Fruit fly (Drosophila melanogaster) whole organism, embryonic: ENCODE results near the gene CG4596.

Experiments used
- Atf6 ChIP-seq: fragments of 200-800 bp; sonication (Bioruptor generic); IDR thresholded peaks from 2 replicates; pipeline ENCODE4 v1.3.6; 2022; ENCODE audit warnings: missing biosample characterization, missing genetic modification characterization
- BEAF-32 ChIP-seq: fragments of 200-800 bp; sonication (Bioruptor generic); optimal IDR thresholded peaks from 3 replicates; lab custom pipeline; 2017; ENCODE audit warnings: missing biosample characterization, missing genetic modification characterization, mild to moderate bottlenecking, moderate library complexity, missing genetic modification reagents
- CG10267 ChIP-seq: fragments of 200-800 bp; sonication (Bioruptor generic); optimal IDR thresholded peaks from 2 replicates; lab custom pipeline; 2018; ENCODE audit warnings: missing biosample characterization, mild to moderate bottlenecking, missing genetic modification characterization, moderate library complexity
- CG10462 ChIP-seq: fragments of 200-800 bp; sonication (Bioruptor generic); optimal IDR thresholded peaks from 2 replicates; lab custom pipeline; 2016; ENCODE audit warnings: missing biosample characterization, missing genetic modification characterization
- CG10543 ChIP-seq: fragments of 200-800 bp; sonication (Bioruptor generic); optimal IDR thresholded peaks from 3 replicates; lab custom pipeline; 2017; ENCODE audit warnings: missing biosample characterization, mild to moderate bottlenecking, missing genetic modification characterization, moderate library complexity
- CG11398 ChIP-seq: fragments of 200-800 bp; sonication (Bioruptor generic); optimal IDR thresholded peaks from 2 replicates; lab custom pipeline; 2016; ENCODE audit warnings: missing biosample characterization, missing genetic modification characterization
- CG13287 ChIP-seq: fragments of 200-800 bp; sonication (Bioruptor generic); IDR thresholded peaks from 2 replicates; pipeline ENCODE4 v1.3.6; 2022; ENCODE audit warnings: missing biosample characterization, missing genetic modification characterization; ENCODE audit not compliant: partially characterized antibody
- CG14441 ChIP-seq: fragments of 200-800 bp; sonication (Bioruptor generic); IDR thresholded peaks from 2 replicates; pipeline ENCODE4 v1.3.6; 2022; ENCODE audit warnings: missing biosample characterization, missing genetic modification characterization
- CG15269 ChIP-seq: fragments of 200-800 bp; sonication (Bioruptor generic); optimal IDR thresholded peaks from 2 replicates; lab custom pipeline; 2018; ENCODE audit warnings: missing biosample characterization, mild to moderate bottlenecking, missing genetic modification characterization, moderate library complexity
- CG17186 ChIP-seq: fragments of 200-800 bp; sonication (Bioruptor generic); optimal IDR thresholded peaks from 3 replicates; lab custom pipeline; 2017; ENCODE audit warnings: missing biosample characterization, missing genetic modification reagents, missing genetic modification characterization
- CG17361 ChIP-seq: fragments of 200-800 bp; sonication (Bioruptor generic); IDR thresholded peaks from 3 replicates; pipeline ENCODE4 v1.3.6; 2022; ENCODE audit warnings: missing biosample characterization, missing genetic modification characterization
- CG18011 ChIP-seq: fragments of 200-800 bp; sonication (Bioruptor generic); optimal IDR thresholded peaks from 2 replicates; lab custom pipeline; 2017; ENCODE audit warnings: missing biosample characterization, missing genetic modification characterization, mild to moderate bottlenecking, moderate library complexity, missing genotype
- CG2712 ChIP-seq: fragments of 200-800 bp; optimal IDR thresholded peaks from 3 replicates; lab custom pipeline; 2019; ENCODE audit warnings: missing biosample characterization, mild to moderate bottlenecking, missing genetic modification characterization, moderate library complexity
- CG3065 ChIP-seq: fragments of 200-800 bp; sonication (Bioruptor generic); optimal IDR thresholded peaks from 2 replicates; lab custom pipeline; 2016; ENCODE audit warnings: missing biosample characterization, missing genetic modification characterization
- CG31224 ChIP-seq: fragments of 200-800 bp; sonication (Bioruptor generic); IDR thresholded peaks from 2 replicates; pipeline ENCODE4 v1.3.6; 2022; ENCODE audit warnings: missing biosample characterization, missing genetic modification characterization
- CG33213 ChIP-seq: fragments of 200-800 bp; sonication (Bioruptor generic); optimal IDR thresholded peaks from 3 replicates; lab custom pipeline; 2016; ENCODE audit warnings: missing biosample characterization, missing genetic modification characterization
- CG3407 ChIP-seq: fragments of 200-800 bp; sonication (Bioruptor generic); optimal IDR thresholded peaks from 2 replicates; lab custom pipeline; 2018; ENCODE audit warnings: missing biosample characterization, mild to moderate bottlenecking, missing genetic modification characterization
- CG34376 ChIP-seq: fragments of 200-800 bp; sonication (Bioruptor generic); optimal IDR thresholded peaks from 2 replicates; lab custom pipeline; 2018; ENCODE audit warnings: missing biosample characterization, mild to moderate bottlenecking, missing genetic modification characterization
- CG34422 ChIP-seq: fragments of 200-800 bp; sonication (Bioruptor generic); IDR thresholded peaks from 3 replicates; pipeline ENCODE4 v1.3.6; 2022; ENCODE audit warnings: missing biosample characterization, missing genetic modification characterization
- CG4360 ChIP-seq: fragments of 200-800 bp; sonication (Bioruptor generic); IDR thresholded peaks from 2 replicates; pipeline ENCODE4 v1.3.6; 2022; ENCODE audit warnings: missing biosample characterization, missing genetic modification characterization
- CG4424 ChIP-seq: fragments of 200-800 bp; sonication (Bioruptor generic); optimal IDR thresholded peaks from 3 replicates; lab custom pipeline; 2016; ENCODE audit warnings: missing biosample characterization, missing genetic modification characterization
- CG7271 ChIP-seq: fragments of 200-800 bp; sonication (Bioruptor generic); optimal IDR thresholded peaks from 2 replicates; lab custom pipeline; 2018; ENCODE audit warnings: missing biosample characterization, mild to moderate bottlenecking, missing genetic modification characterization, moderate library complexity
- CHES-1-like ChIP-seq: fragments of 200-800 bp; sonication (Bioruptor generic); optimal IDR thresholded peaks from 2 replicates; lab custom pipeline; 2016; ENCODE audit warnings: missing biosample characterization, missing genetic modification characterization
- Dad ChIP-seq: fragments of 200-800 bp; sonication (Bioruptor generic); optimal IDR thresholded peaks from 3 replicates; lab custom pipeline; 2016; ENCODE audit warnings: missing biosample characterization, missing genetic modification characterization
- Dref ChIP-seq: fragments of 200-800 bp; sonication (Bioruptor generic); IDR thresholded peaks from 2 replicates; pipeline ENCODE4 v1.3.6; 2022; ENCODE audit warnings: missing biosample characterization, missing genetic modification characterization
- Ets65A ChIP-seq: fragments of 200-800 bp; sonication (Bioruptor generic); peaks from one replicate; lab custom pipeline; 2016; ENCODE audit warnings: missing biosample characterization, missing genetic modification characterization
- Fer3 ChIP-seq: fragments of 200-800 bp; sonication (Bioruptor generic); optimal IDR thresholded peaks from 2 replicates; lab custom pipeline; 2018; ENCODE audit warnings: missing biosample characterization, mild to moderate bottlenecking, missing genetic modification characterization, moderate library complexity
- HmgZ ChIP-seq: fragments of 200-800 bp; sonication (Bioruptor generic); optimal IDR thresholded peaks from 2 replicates; lab custom pipeline; 2018; ENCODE audit warnings: missing biosample characterization, mild to moderate bottlenecking, missing genetic modification characterization
- Kr ChIP-seq: fragments of 200-800 bp; sonication (Bioruptor generic); optimal IDR thresholded peaks from 2 replicates; lab custom pipeline; 2017; ENCODE audit warnings: missing biosample characterization, mild to moderate bottlenecking, missing genetic modification characterization
- PHDP ChIP-seq: fragments of 200-800 bp; sonication (Bioruptor generic); optimal IDR thresholded peaks from 3 replicates; lab custom pipeline; 2018; ENCODE audit warnings: missing biosample characterization, mild to moderate bottlenecking, missing genetic modification characterization, moderate library complexity
- Pdp1 ChIP-seq, 2 experiments: fragments of 200-800 bp; sonication (Bioruptor generic); optimal IDR thresholded peaks; 3 replicates each; lab custom pipeline; 2016; ENCODE audit warnings: missing biosample characterization in 2 of 2, missing genetic modification characterization in 2 of 2, mild to moderate bottlenecking in 1 of 2, moderate library complexity in 1 of 2
- Poxn ChIP-seq: fragments of 200-800 bp; sonication (Bioruptor generic); IDR thresholded peaks from 2 replicates; pipeline ENCODE4 v1.3.6; 2022; ENCODE audit warnings: missing biosample characterization, missing genetic modification characterization
- Rx ChIP-seq: fragments of 200-800 bp; sonication (Bioruptor generic); IDR thresholded peaks from 2 replicates; pipeline ENCODE4 v1.3.6; 2022; ENCODE audit warnings: missing biosample characterization, missing genetic modification characterization
- chn ChIP-seq: fragments of 200-800 bp; sonication (Bioruptor generic); optimal IDR thresholded peaks from 2 replicates; lab custom pipeline; 2016; ENCODE audit warnings: missing biosample characterization, missing genetic modification characterization
- dan ChIP-seq: fragments of 200-800 bp; sonication (Bioruptor generic); IDR thresholded peaks from 2 replicates; pipeline ENCODE4 v1.3.6; 2022; ENCODE audit warnings: missing biosample characterization, missing genetic modification characterization
- dm ChIP-seq: fragments of 200-800 bp; sonication (Bioruptor generic); optimal IDR thresholded peaks from 3 replicates; lab custom pipeline; 2016; ENCODE audit warnings: missing biosample characterization, missing genetic modification characterization
- ems ChIP-seq: fragments of 200-800 bp; sonication (Bioruptor generic); optimal IDR thresholded peaks from 3 replicates; lab custom pipeline; 2016; ENCODE audit warnings: missing biosample characterization, missing genetic modification characterization
- eve ChIP-seq, 2 experiments: fragments of >200 bp; optimal IDR thresholded peaks; 2 replicates each; lab custom pipeline; 2017; ENCODE audit warnings: missing biosample characterization in 2 of 2, missing genetic modification characterization in 2 of 2
- fd64A ChIP-seq: fragments of 200-800 bp; sonication (Bioruptor generic); optimal IDR thresholded peaks from 3 replicates; lab custom pipeline; 2018; ENCODE audit warnings: missing biosample characterization, mild to moderate bottlenecking, missing genetic modification characterization
- gce ChIP-seq: fragments of 200-800 bp; sonication (Bioruptor generic); IDR thresholded peaks from 3 replicates; pipeline ENCODE4 v1.3.6; 2022; ENCODE audit warnings: missing biosample characterization, missing genetic modification characterization
- hbn ChIP-seq: fragments of 200-800 bp; sonication (Bioruptor generic); IDR thresholded peaks from 2 replicates; pipeline ENCODE4 v1.3.6; 2022; ENCODE audit warnings: missing biosample characterization, missing genetic modification characterization; ENCODE audit not compliant: partially characterized antibody
- lab ChIP-seq: fragments of 200-800 bp; sonication (Bioruptor generic); optimal IDR thresholded peaks from 3 replicates; lab custom pipeline; 2017; ENCODE audit warnings: missing biosample characterization, missing genetic modification characterization, mild to moderate bottlenecking, moderate library complexity, missing genetic modification reagents
- lilli ChIP-seq: fragments of 200-800 bp; sonication (Bioruptor generic); optimal IDR thresholded peaks from 3 replicates; lab custom pipeline; 2016; ENCODE audit warnings: missing biosample characterization, missing genetic modification characterization
- salm ChIP-seq: fragments of 200-800 bp; sonication (Bioruptor generic); optimal IDR thresholded peaks from 2 replicates; lab custom pipeline; 2018; ENCODE audit warnings: missing biosample characterization, mild to moderate bottlenecking, missing genetic modification characterization
- tio ChIP-seq: fragments of 200-800 bp; sonication (Bioruptor generic); optimal IDR thresholded peaks from 2 replicates; lab custom pipeline; 2017; ENCODE audit warnings: missing biosample characterization, missing genetic modification characterization, inconsistent platforms
- toy ChIP-seq: fragments of 200-800 bp; sonication (Bioruptor generic); IDR thresholded peaks from 2 replicates; pipeline ENCODE4 v1.3.6; 2022; ENCODE audit warnings: missing biosample characterization, missing genetic modification characterization
- ttk ChIP-seq: fragments of 200-800 bp; sonication (Bioruptor generic); IDR thresholded peaks from 2 replicates; pipeline ENCODE4 v2.1.2; 2022; ENCODE audit warnings: missing biosample characterization, missing genetic modification characterization
- unc-4 ChIP-seq: fragments of 200-800 bp; sonication (Bioruptor generic); IDR thresholded peaks from 2 replicates; pipeline ENCODE4 v1.3.6; 2022; ENCODE audit warnings: missing biosample characterization, missing genetic modification characterization; ENCODE audit not compliant: partially characterized antibody
- zen ChIP-seq: fragments of 200-800 bp; sonication (Bioruptor generic); optimal IDR thresholded peaks from 3 replicates; lab custom pipeline; 2018; ENCODE audit warnings: missing biosample characterization, mild to moderate bottlenecking, missing genetic modification characterization, moderate library complexity
- zen2 ChIP-seq: fragments of 200-800 bp; sonication (Bioruptor generic); IDR thresholded peaks from 3 replicates; pipeline ENCODE4 v1.3.6; 2022; ENCODE audit warnings: missing biosample characterization, missing genetic modification characterization; ENCODE audit not compliant: partially characterized antibody

CG4596 gene

dm6 chr3R:10884031-10884677 lies 11.3 kb downstream of the CG4596 start (continued):
- peak; percentile 31 to 48 for TF ChIP-seq Pdp1 (GFP tag; optimal IDR thresholded peaks at IDR 0.05; lab: Kevin White, UChicago)
- no peak for TF ChIP-seq unc-4 (GFP tag; lab: Robert Waterston, UW)
- TF ChIP-seq CG3065 (GFP tag; lab: Kevin White, UChicago) = no peak
- TF ChIP-seq fd64A (GFP tag; lab: Kevin White, UChicago) = no peak
- peak; percentile 9 for TF ChIP-seq CG3407 (GFP tag; lab: Kevin White, UChicago)
- no peak for TF ChIP-seq Kr (GFP tag; lab: Kevin White, UChicago)
- peak; percentile 23 for TF ChIP-seq Ets65A (GFP tag; lab: Kevin White, UChicago)
- peak; percentile 58 for TF ChIP-seq HmgZ (tag; lab: Kevin White, UChicago)
- TF ChIP-seq zen (tag; lab: Kevin White, UChicago) = peak; percentile 62
- TF ChIP-seq CG4424 (GFP tag; lab: Kevin White, UChicago) = peak; percentile 69
- TF ChIP-seq CHES-1-like (GFP tag; lab: Kevin White, UChicago) = no peak
- TF ChIP-seq CG33213 (GFP tag; lab: Kevin White, UChicago) = peak; percentile 22
- no peak for TF ChIP-seq CG7271 (tag; lab: Kevin White, UChicago)
- TF ChIP-seq Dad = no peak
- peak; percentile 74 for TF ChIP-seq ttk (GFP tag; lab: Robert Waterston, UW)
- TF ChIP-seq CG10462 (GFP tag; lab: Kevin White, UChicago) = no peak
- TF ChIP-seq lab = peak; percentile 93
- TF ChIP-seq PHDP (tag; lab: Kevin White, UChicago) = peak; percentile 76
- TF ChIP-seq CG10267 (tag; lab: Kevin White, UChicago) = peak; percentile 54
- TF ChIP-seq CG13287 (GFP tag; lab: Robert Waterston, UW) = no peak
- TF ChIP-seq CG31224 = peak; percentile 75
- peak; percentile 51 for TF ChIP-seq Poxn (GFP tag; lab: Robert Waterston, UW)
- peak; percentile 89 for TF ChIP-seq CG34422 (GFP tag; lab: Robert Waterston, UW)
- peak; percentile 71; the same call in 1 of the 2 replicates for TF ChIP-seq toy (GFP tag; lab: Robert Waterston, UW)
- TF ChIP-seq zen2 = no peak
- TF ChIP-seq ems = peak; percentile 40
- peak; percentile 53 for TF ChIP-seq lilli (GFP tag; lab: Kevin White, UChicago)
- no peak for TF ChIP-seq eve (GFP tag; optimal IDR thresholded peaks at IDR 0.05; lab: Kevin White, UChicago)
- TF ChIP-seq hbn (GFP tag; lab: Robert Waterston, UW) = no peak
- peak; percentile 76 for TF ChIP-seq Atf6 (GFP tag; lab: Robert Waterston, UW)
- no peak for TF ChIP-seq CG17186 (GFP tag; lab: Kevin White, UChicago)
- TF ChIP-seq CG2712 (tag; lab: Kevin White, UChicago) = peak; percentile 78
- peak; percentile 80 for TF ChIP-seq Fer3 (tag; lab: Kevin White, UChicago)
- peak; percentile 80 for TF ChIP-seq CG15269 (tag; lab: Kevin White, UChicago)
- peak; percentile 26; the same call in 1 of the 2 replicates for TF ChIP-seq Dref (GFP tag; lab: Robert Waterston, UW)
- no peak for TF ChIP-seq CG11398 (GFP tag; lab: Kevin White, UChicago)
- peak; percentile 61 for TF ChIP-seq salm (tag; lab: Kevin White, UChicago)
- no peak for TF ChIP-seq tio (GFP tag; lab: Kevin White, UChicago)
- no peak for TF ChIP-seq CG18011 (GFP tag; lab: Kevin White, UChicago)
- TF ChIP-seq dm = no peak
- TF ChIP-seq Rx (GFP tag; lab: Robert Waterston, UW) = peak; percentile 67
- no peak for TF ChIP-seq BEAF-32
- no peak for TF ChIP-seq CG34376 (GFP tag; lab: Kevin White, UChicago)
- no peak for TF ChIP-seq CG4360 (GFP tag; lab: Robert Waterston, UW)
- peak; percentile 65; the same call in 1 of the 3 replicates for TF ChIP-seq gce
- TF ChIP-seq dan = no peak
- peak; percentile 23 for TF ChIP-seq CG10543 (GFP tag; lab: Kevin White, UChicago)
- no peak for TF ChIP-seq chn (GFP tag; lab: Kevin White, UChicago)
- TF ChIP-seq CG17361 = peak; percentile 69
- TF ChIP-seq CG14441 = peak; percentile 90
